Fruit fly (Drosophila melanogaster) whole organism, embryonic: Measurements from ENCODE around the gene CG13471.

Experiments used
- B-H2 ChIP-seq: fragments of 200-800 bp; sonication (Bioruptor generic); optimal IDR thresholded peaks from 2 replicates; lab custom pipeline; 2018; ENCODE audit warnings: missing biosample characterization, mild to moderate bottlenecking, missing genetic modification characterization
- Blimp-1 ChIP-seq: fragments of 200-800 bp; sonication (Bioruptor generic); optimal IDR thresholded peaks from 3 replicates; lab custom pipeline; 2018; ENCODE audit warnings: missing biosample characterization, missing genetic modification characterization, mild to moderate bottlenecking, moderate library complexity, missing genetic modification reagents
- CG10366 ChIP-seq: fragments of 200-800 bp; sonication (Bioruptor generic); IDR thresholded peaks from 2 replicates; pipeline ENCODE4 v1.3.6; 2022; ENCODE audit warnings: missing biosample characterization, missing genetic modification characterization
- CG10959 ChIP-seq: fragments of 200-800 bp; sonication (Bioruptor generic); IDR thresholded peaks from 2 replicates; pipeline ENCODE4 v1.3.6; 2022; ENCODE audit warnings: missing biosample characterization, missing genetic modification characterization
- CG11723 ChIP-seq: fragments of 200-800 bp; sonication (Bioruptor generic); optimal IDR thresholded peaks from 2 replicates; lab custom pipeline; 2017; ENCODE audit warnings: missing biosample characterization, mild to moderate bottlenecking, missing genetic modification characterization
- CG14441 ChIP-seq: fragments of 200-800 bp; sonication (Bioruptor generic); IDR thresholded peaks from 2 replicates; pipeline ENCODE4 v1.3.6; 2022; ENCODE audit warnings: missing biosample characterization, missing genetic modification characterization
- CG15073 ChIP-seq: fragments of 200-800 bp; sonication (Bioruptor generic); optimal IDR thresholded peaks from 2 replicates; lab custom pipeline; 2016; ENCODE audit warnings: missing biosample characterization, missing genetic modification characterization
- CG17385 ChIP-seq: fragments of 200-800 bp; sonication (Bioruptor generic); optimal IDR thresholded peaks from 3 replicates; lab custom pipeline; 2018; ENCODE audit warnings: missing biosample characterization, mild to moderate bottlenecking, missing genetic modification characterization
- CG17829 ChIP-seq: fragments of 200-800 bp; optimal IDR thresholded peaks from 2 replicates; lab custom pipeline; 2019; ENCODE audit warnings: missing biosample characterization, mild to moderate bottlenecking, missing genetic modification characterization, moderate library complexity
- CG18764 ChIP-seq: fragments of 200-800 bp; sonication (Bioruptor generic); optimal IDR thresholded peaks from 3 replicates; lab custom pipeline; 2016; ENCODE audit warnings: missing biosample characterization, missing genetic modification characterization
- CG33213 ChIP-seq: fragments of 200-800 bp; sonication (Bioruptor generic); optimal IDR thresholded peaks from 3 replicates; lab custom pipeline; 2016; ENCODE audit warnings: missing biosample characterization, missing genetic modification characterization
- CG42726 ChIP-seq: fragments of 200-800 bp; sonication (Bioruptor generic); IDR thresholded peaks from 2 replicates; pipeline ENCODE4 v1.3.6; 2022; ENCODE audit warnings: missing biosample characterization, missing genetic modification characterization; ENCODE audit not compliant: partially characterized antibody
- CG43689 ChIP-seq: fragments of 200-800 bp; sonication (Bioruptor generic); IDR thresholded peaks from 2 replicates; pipeline ENCODE4 v1.3.6; 2022; ENCODE audit warnings: missing biosample characterization, missing genetic modification characterization
- CG4424 ChIP-seq: fragments of 200-800 bp; sonication (Bioruptor generic); optimal IDR thresholded peaks from 3 replicates; lab custom pipeline; 2016; ENCODE audit warnings: missing biosample characterization, missing genetic modification characterization
- CG6765 ChIP-seq: fragments of 200-800 bp; sonication (Bioruptor generic); optimal IDR thresholded peaks from 3 replicates; lab custom pipeline; 2017; ENCODE audit warnings: missing biosample characterization, mild to moderate bottlenecking, missing genetic modification characterization
- CG7839 ChIP-seq: fragments of 200-800 bp; sonication (Bioruptor generic); optimal IDR thresholded peaks from 3 replicates; lab custom pipeline; 2018; ENCODE audit warnings: missing biosample characterization, mild to moderate bottlenecking, missing genetic modification characterization, moderate library complexity
- CG8924 ChIP-seq: fragments of 200-800 bp; optimal IDR thresholded peaks from 3 replicates; lab custom pipeline; 2019; ENCODE audit warnings: missing biosample characterization, mild to moderate bottlenecking, missing genetic modification characterization, moderate library complexity
- CG8944 ChIP-seq: fragments of 200-800 bp; sonication (Bioruptor generic); optimal IDR thresholded peaks from 3 replicates; lab custom pipeline; 2016; ENCODE audit warnings: missing biosample characterization, missing genetic modification characterization
- CkIIα-i1 ChIP-seq: fragments of 200-800 bp; sonication (Bioruptor generic); IDR thresholded peaks from 2 replicates; pipeline ENCODE4 v1.3.6; 2022; ENCODE audit warnings: missing biosample characterization, missing genetic modification characterization
- Dref ChIP-seq: fragments of 200-800 bp; sonication (Bioruptor generic); IDR thresholded peaks from 2 replicates; pipeline ENCODE4 v1.3.6; 2022; ENCODE audit warnings: missing biosample characterization, missing genetic modification characterization
- Fer1 ChIP-seq: fragments of 200-800 bp; sonication (Bioruptor generic); optimal IDR thresholded peaks from 2 replicates; lab custom pipeline; 2017; ENCODE audit warnings: missing biosample characterization, mild to moderate bottlenecking, missing genetic modification characterization
- GATAe ChIP-seq: fragments of 200-800 bp; sonication (Bioruptor generic); conservative IDR thresholded peaks from 2 replicates; pipeline ENCODE4 v1.3.6; 2022; ENCODE audit warnings: missing biosample characterization, missing genetic modification characterization
- HLH4C ChIP-seq: fragments of 200-800 bp; sonication (Bioruptor generic); IDR thresholded peaks from 3 replicates; pipeline ENCODE4 v1.3.6; 2022; ENCODE audit warnings: missing biosample characterization, missing genetic modification characterization; ENCODE audit not compliant: partially characterized antibody
- Max ChIP-seq: fragments of 200-800 bp; sonication (Bioruptor generic); optimal IDR thresholded peaks from 2 replicates; lab custom pipeline; 2016; ENCODE audit warnings: missing biosample characterization, mild to moderate bottlenecking, missing genetic modification characterization
- Med ChIP-seq: fragments of 200-800 bp; sonication (Bioruptor generic); peaks from one replicate; lab custom pipeline; 2016; ENCODE audit warnings: missing biosample characterization, missing genetic modification characterization, mild to moderate bottlenecking, inconsistent platforms, moderate library complexity
- Mrtf ChIP-seq: fragments of 200-800 bp; sonication (Bioruptor generic); IDR thresholded peaks from 3 replicates; pipeline ENCODE4 v1.3.6; 2022; ENCODE audit warnings: missing biosample characterization, missing genetic modification characterization
- ara ChIP-seq: fragments of 200-800 bp; sonication (Bioruptor generic); IDR thresholded peaks from 2 replicates; pipeline ENCODE4 v1.3.6; 2022; ENCODE audit warnings: missing biosample characterization, missing genetic modification characterization
- ato ChIP-seq: fragments of 200-800 bp; sonication (Bioruptor generic); IDR thresholded peaks from 2 replicates; pipeline ENCODE4 v1.3.6; 2022; ENCODE audit warnings: missing biosample characterization, missing genetic modification characterization; ENCODE audit not compliant: partially characterized antibody
- caup ChIP-seq: fragments of 200-800 bp; sonication (Bioruptor generic); optimal IDR thresholded peaks from 3 replicates; lab custom pipeline; 2017; ENCODE audit warnings: missing biosample characterization, mild to moderate bottlenecking, missing genetic modification characterization, moderate library complexity; ENCODE audit not compliant: severe bottlenecking
- croc ChIP-seq: fragments of 200-800 bp; sonication (Bioruptor generic); conservative IDR thresholded peaks from 3 replicates; pipeline ENCODE4 v1.3.6; 2022; ENCODE audit warnings: missing biosample characterization, missing genetic modification characterization
- dmrt99B ChIP-seq: fragments of 200-800 bp; sonication (Bioruptor generic); optimal IDR thresholded peaks from 2 replicates; lab custom pipeline; 2018; ENCODE audit warnings: missing biosample characterization, mild to moderate bottlenecking, missing genetic modification characterization, moderate library complexity
- fd64A ChIP-seq: fragments of 200-800 bp; sonication (Bioruptor generic); optimal IDR thresholded peaks from 3 replicates; lab custom pipeline; 2018; ENCODE audit warnings: missing biosample characterization, mild to moderate bottlenecking, missing genetic modification characterization
- gcm ChIP-seq: fragments of 200-800 bp; sonication (Bioruptor generic); optimal IDR thresholded peaks from 2 replicates; lab custom pipeline; 2019; ENCODE audit warnings: missing biosample characterization, mild to moderate bottlenecking, missing genetic modification characterization, moderate library complexity
- gem ChIP-seq: fragments of 200-800 bp; sonication (Bioruptor generic); optimal IDR thresholded peaks from 2 replicates; lab custom pipeline; 2019; ENCODE audit warnings: missing biosample characterization, mild to moderate bottlenecking, missing genetic modification characterization, moderate library complexity
- insv ChIP-seq, 2 experiments: fragments of 200-800 bp; sonication (Bioruptor generic); optimal IDR thresholded peaks; 3 replicates each; lab custom pipeline; 2016 to 2018; ENCODE audit warnings: missing biosample characterization in 2 of 2, missing genetic modification characterization in 2 of 2
- ken ChIP-seq: fragments of 200-800 bp; sonication (Bioruptor generic); IDR thresholded peaks from 3 replicates; pipeline ENCODE4 v1.3.6; 2022; ENCODE audit warnings: missing biosample characterization, missing genetic modification characterization
- nau ChIP-seq: fragments of 200-800 bp; sonication (Bioruptor generic); optimal IDR thresholded peaks from 3 replicates; lab custom pipeline; 2017; ENCODE audit warnings: missing biosample characterization, mild to moderate bottlenecking, missing genetic modification characterization, missing genetic modification reagents
- onecut ChIP-seq: fragments of 200-800 bp; sonication (Bioruptor generic); IDR thresholded peaks from 2 replicates; pipeline ENCODE4 v1.3.6; 2022; ENCODE audit warnings: missing biosample characterization, missing genetic modification characterization
- pan ChIP-seq, 4 experiments: fragments of >200 bp in 3 of 4; fragments of 200-800 bp in 1 of 4; sonication (Bioruptor generic) in 1 of 4; optimal IDR thresholded peaks in 3 of 4; IDR thresholded peaks in 1 of 4; 2 replicates each; pipeline versions ENCODE4 v1.3.6 to Lab custom; 2017 to 2022; ENCODE audit warnings: missing biosample characterization in 2 of 4, missing genetic modification characterization in 2 of 4, mixed read lengths in 1 of 4
- pho ChIP-seq: fragments of 200-800 bp; sonication (Bioruptor generic); optimal IDR thresholded peaks from 2 replicates; lab custom pipeline; 2016; ENCODE audit warnings: missing biosample characterization, missing genetic modification characterization
- pita ChIP-seq: fragments of 200-800 bp; sonication (Bioruptor generic); optimal IDR thresholded peaks from 2 replicates; lab custom pipeline; 2017; ENCODE audit warnings: missing biosample characterization, mild to moderate bottlenecking, missing genetic modification characterization
- prd ChIP-seq, 3 experiments: fragments of >200 bp in 2 of 3; fragments of 200-800 bp in 1 of 3; sonication (Bioruptor generic) in 1 of 3; optimal IDR thresholded peaks in 2 of 3; IDR thresholded peaks in 1 of 3; 2 replicates in 2 of 3; 3 replicates in 1 of 3; pipeline versions ENCODE4 v1.3.6 to Lab custom; 2017 to 2022; ENCODE audit warnings: missing biosample characterization in 1 of 3, missing genetic modification characterization in 1 of 3
- run ChIP-seq: fragments of 200-800 bp; sonication (Bioruptor generic); optimal IDR thresholded peaks from 3 replicates; lab custom pipeline; 2018; ENCODE audit warnings: missing biosample characterization, mild to moderate bottlenecking, missing genetic modification characterization
- sob ChIP-seq: fragments of 200-800 bp; sonication (Bioruptor generic); IDR thresholded peaks from 2 replicates; pipeline ENCODE4 v1.3.6; 2022; ENCODE audit warnings: missing biosample characterization, missing genetic modification characterization
- tgo ChIP-seq: fragments of 200-800 bp; sonication (Bioruptor generic); IDR thresholded peaks from 3 replicates; pipeline ENCODE4 v1.3.6; 2022; ENCODE audit warnings: missing biosample characterization, missing genetic modification characterization
- trem ChIP-seq: fragments of 200-800 bp; optimal IDR thresholded peaks from 3 replicates; lab custom pipeline; 2019; ENCODE audit warnings: missing biosample characterization, mild to moderate bottlenecking, missing genetic modification characterization, moderate library complexity
- vfl ChIP-seq: fragments of 200-800 bp; sonication (Bioruptor generic); optimal IDR thresholded peaks from 2 replicates; lab custom pipeline; 2016; ENCODE audit warnings: missing biosample characterization, missing genetic modification characterization
- vvl ChIP-seq: fragments of 200-800 bp; sonication (Bioruptor generic); IDR thresholded peaks from 2 replicates; pipeline ENCODE4 v1.3.6; 2022; ENCODE audit warnings: missing biosample characterization, missing genetic modification characterization

CG13471 gene

dm6 chr3L:14759984-14760626 lies 26.8 kb upstream of the CG13471 start (continued):
- TF ChIP-seq nau (peak; percentile 50), Fer1 (GFP tag; lab: Kevin White, UChicago) (peak; percentile 68), Dref (GFP tag; lab: Robert Waterston, UW) (no peak), CG10959 (no peak), tgo (GFP tag; lab: Robert Waterston, UW) (peak; percentile 54; the same call in 2 of the 3 replicates), vfl (peak; percentile 19), CG4424 (GFP tag; lab: Kevin White, UChicago) (peak; percentile 70), onecut (GFP tag; lab: Robert Waterston, UW) (peak; percentile 57), sob (GFP tag; lab: Robert Waterston, UW) (peak; percentile 50; the same call in 1 of the 2 replicates), caup (GFP tag; lab: Kevin White, UChicago) (peak; percentile 54), CkIIα-i1 (GFP tag; lab: Robert Waterston, UW) (no peak), CG17829 (peak; percentile 38), Mrtf (peak; percentile 73), ken (GFP tag; lab: Robert Waterston, UW) (no peak; the same call in 2 of the 3 replicates), CG33213 (GFP tag; lab: Kevin White, UChicago) (no peak), CG6765 (peak; percentile 62), CG8944 (peak; percentile 28), vvl (GFP tag; lab: Robert Waterston, UW) (peak; percentile 60), ara (GFP tag; lab: Robert Waterston, UW) (peak; percentile 61), ato (GFP tag; lab: Robert Waterston, UW) (peak; percentile 51; the same call in 1 of the 2 replicates), CG14441 (GFP tag; lab: Robert Waterston, UW) (peak; percentile 66), gcm (GFP tag; lab: Kevin White, UChicago) (peak; percentile 58), dmrt99B (tag; lab: Kevin White, UChicago) (peak; percentile 80), CG42726 (GFP tag; lab: Robert Waterston, UW) (0 out of 2 replicates have a peak, but pooled peaks have one; percentile 28), Max (peak; percentile 48), gem (tag; lab: Kevin White, UChicago) (peak; percentile 88), CG11723 (peak; percentile 30), fd64A (GFP tag; lab: Kevin White, UChicago) (no peak), trem (tag; lab: Kevin White, UChicago) (peak; percentile 7), CG7839 (peak; percentile 76), CG15073 (GFP tag; lab: Kevin White, UChicago) (peak; percentile 13), Blimp-1 (peak; percentile 75), insv (GFP tag; optimal IDR thresholded peaks at IDR 0.05; lab: Kevin White, UChicago) (no peak), pho (GFP tag; lab: Kevin White, UChicago) (peak; percentile 42), CG18764 (GFP tag; lab: Kevin White, UChicago) (peak; percentile 45), prd (optimal IDR thresholded peaks at IDR 0.05; lab: Kevin White, UChicago) (no peak), prd (GFP tag; IDR thresholded peaks at IDR 0.05; lab: Robert Waterston, UW) (peak; percentile 74), CG10366 (GFP tag; lab: Robert Waterston, UW) (peak; percentile 69), HLH4C (GFP tag; lab: Robert Waterston, UW) (peak; percentile 33; the same call in 1 of the 3 replicates), GATAe (GFP tag; lab: Robert Waterston, UW) (no peak), pan (optimal IDR thresholded peaks at IDR 0.05; lab: Kevin White, UChicago) (no peak), pan (GFP tag; optimal IDR thresholded peaks at IDR 0.05 in 1 of 2, IDR thresholded peaks at IDR 0.05 in 1 of 2) (peak in 1 of 2 experiments; percentile 70), CG17385 (GFP tag; lab: Kevin White, UChicago) (peak; percentile 60), Med (peak; percentile 94), croc (GFP tag; lab: Robert Waterston, UW) (0 out of 3 replicates have a peak, but pooled peaks have one; percentile 27), pita (GFP tag; lab: Kevin White, UChicago) (no peak), CG43689 (GFP tag; lab: Robert Waterston, UW) (peak; percentile 61), run (tag; lab: Kevin White, UChicago) (no peak), CG8924 (tag; lab: Kevin White, UChicago) (peak; percentile 63), B-H2 (GFP tag; lab: Kevin White, UChicago) (no peak)
